Worm (Caenorhabditis elegans) whole organism, mixed stage, embryonic: ENCODE measurements around the gene C46A5.1.
A peak's percentile ranks its signal among the peaks of the same experiment; 100 is the strongest.

Source experiments
- M03D4.4 ChIP-seq: sonication (generic microtip); optimal IDR thresholded peaks from 2 replicates; lab custom pipeline; 2017; ENCODE audit warnings: mild to moderate bottlenecking, missing genetic modification characterization, missing compliant biosample characterization
- bed-3 ChIP-seq: fragments of 200-800 bp; sonication (Bioruptor generic); optimal IDR thresholded peaks from 3 replicates; lab custom pipeline; 2018; ENCODE audit warnings: mild to moderate bottlenecking, missing genetic modification characterization, moderate library complexity, missing compliant biosample characterization
- blmp-1 ChIP-seq: fragments of 150-350 bp; optimal IDR thresholded peaks from 2 replicates; lab custom pipeline; 2014; ENCODE audit warnings: missing biosample characterization, missing genetic modification characterization
- ceh-39 ChIP-seq: fragments of 150-350 bp; optimal IDR thresholded peaks from 2 replicates; lab custom pipeline; 2014; ENCODE audit warnings: missing biosample characterization, missing genetic modification characterization
- ceh-43 ChIP-seq: fragments of 200-800 bp; sonication (Bioruptor generic); optimal IDR thresholded peaks from 2 replicates; lab custom pipeline; 2018; ENCODE audit warnings: mild to moderate bottlenecking, missing genetic modification characterization, moderate library complexity, missing compliant biosample characterization
- ceh-83 ChIP-seq: fragments of 200-800 bp; sonication (Bioruptor generic); optimal IDR thresholded peaks from 2 replicates; lab custom pipeline; 2018; ENCODE audit warnings: mild to moderate bottlenecking, missing genetic modification characterization, missing compliant biosample characterization
- ces-1 ChIP-seq: fragments of 150-350 bp; optimal IDR thresholded peaks from 2 replicates; lab custom pipeline; 2014; ENCODE audit warnings: missing biosample characterization, missing genetic modification reagents, missing genetic modification characterization
- drap-1 ChIP-seq: fragments of 200-800 bp; sonication (Bioruptor generic); optimal IDR thresholded peaks from 3 replicates; lab custom pipeline; 2018; ENCODE audit warnings: mild to moderate bottlenecking, missing genetic modification characterization, missing compliant biosample characterization
- elt-1 ChIP-seq: sonication (generic microtip); optimal IDR thresholded peaks from 2 replicates; lab custom pipeline; 2017; ENCODE audit warnings: missing genetic modification characterization, mild to moderate bottlenecking, missing compliant biosample characterization, antibody characterized with exemption, moderate library complexity, borderline replicate concordance; ENCODE audit not compliant: insufficient read depth
- elt-3 ChIP-seq: fragments of 150-350 bp; optimal IDR thresholded peaks from 2 replicates; lab custom pipeline; 2014; ENCODE audit warnings: missing biosample characterization, missing genetic modification characterization
- flh-1 ChIP-seq: fragments of 200-800 bp; sonication (Bioruptor generic); optimal IDR thresholded peaks from 2 replicates; lab custom pipeline; 2018; ENCODE audit warnings: mild to moderate bottlenecking, missing genetic modification characterization, moderate library complexity, missing compliant biosample characterization
- ham-2 ChIP-seq: fragments of 200-800 bp; sonication (Bioruptor generic); optimal IDR thresholded peaks from 2 replicates; lab custom pipeline; 2018; ENCODE audit warnings: mild to moderate bottlenecking, missing genetic modification characterization, missing compliant biosample characterization
- hlh-1 ChIP-seq: fragments of 150-350 bp; optimal IDR thresholded peaks from 2 replicates; lab custom pipeline; 2014; ENCODE audit warnings: missing biosample characterization, missing genetic modification reagents, missing genetic modification characterization
- lin-13 ChIP-seq: fragments of 150-350 bp; optimal IDR thresholded peaks from 2 replicates; lab custom pipeline; 2014; ENCODE audit warnings: missing biosample characterization, missing genetic modification characterization
- lin-32 ChIP-seq: fragments of 200-800 bp; sonication (Bioruptor generic); optimal IDR thresholded peaks from 2 replicates; lab custom pipeline; 2018; ENCODE audit warnings: mild to moderate bottlenecking, missing genetic modification characterization, missing compliant biosample characterization
- lsy-2 ChIP-seq: fragments of 150-350 bp; optimal IDR thresholded peaks from 2 replicates; lab custom pipeline; 2014; ENCODE audit warnings: missing biosample characterization, missing genetic modification characterization
- mab-5 ChIP-seq: fragments of 150-350 bp; optimal IDR thresholded peaks from 2 replicates; lab custom pipeline; 2014; ENCODE audit warnings: missing biosample characterization, missing genetic modification characterization
- mep-1 ChIP-seq: fragments of 150-350 bp; optimal IDR thresholded peaks from 2 replicates; lab custom pipeline; 2017; ENCODE audit warnings: missing biosample characterization, missing genetic modification reagents, missing genetic modification characterization, inconsistent platforms
- mls-2 ChIP-seq: sonication (generic microtip); optimal IDR thresholded peaks from 2 replicates; lab custom pipeline; 2016; ENCODE audit warnings: mild to moderate bottlenecking, missing genetic modification characterization, moderate library complexity, missing compliant biosample characterization
- nhr-12 ChIP-seq: fragments of 150-350 bp; optimal IDR thresholded peaks from 2 replicates; lab custom pipeline; 2014; ENCODE audit warnings: missing biosample characterization, missing genetic modification characterization
- nhr-237 ChIP-seq: fragments of 150-350 bp; optimal IDR thresholded peaks from 2 replicates; lab custom pipeline; 2014; ENCODE audit warnings: missing biosample characterization, missing genetic modification characterization
- nhr-28 ChIP-seq: fragments of 150-350 bp; optimal IDR thresholded peaks from 2 replicates; lab custom pipeline; 2014; ENCODE audit warnings: missing biosample characterization, missing genetic modification characterization
- nhr-76 ChIP-seq: sonication (generic microtip); optimal IDR thresholded peaks from 2 replicates; lab custom pipeline; 2017; ENCODE audit warnings: missing biosample characterization, missing genetic modification characterization
- pha-4 ChIP-seq: fragments of 150-350 bp; optimal IDR thresholded peaks from 2 replicates; lab custom pipeline; 2018; ENCODE audit warnings: missing biosample characterization, missing genetic modification reagents, missing genetic modification characterization
- sem-2 ChIP-seq: fragments of 200-800 bp; sonication (Bioruptor generic); optimal IDR thresholded peaks from 2 replicates; lab custom pipeline; 2018; ENCODE audit warnings: mild to moderate bottlenecking, missing genetic modification characterization, missing compliant biosample characterization
- tbx-8 ChIP-seq: fragments of 200-800 bp; sonication (Bioruptor generic); optimal IDR thresholded peaks from 2 replicates; lab custom pipeline; 2018; ENCODE audit warnings: mild to moderate bottlenecking, missing genetic modification characterization, moderate library complexity, missing compliant biosample characterization
- unc-120 ChIP-seq: sonication (generic microtip); optimal IDR thresholded peaks from 2 replicates; lab custom pipeline; 2017; ENCODE audit warnings: missing genetic modification characterization, missing compliant biosample characterization; ENCODE audit not compliant: poor library complexity, severe bottlenecking
- unc-39 ChIP-seq: fragments of 150-350 bp; optimal IDR thresholded peaks from 2 replicates; lab custom pipeline; 2014; ENCODE audit warnings: missing biosample characterization, missing genetic modification characterization
- unc-62 ChIP-seq: fragments of 150-350 bp; optimal IDR thresholded peaks from 2 replicates; lab custom pipeline; 2014; ENCODE audit warnings: missing biosample characterization, missing genetic modification reagents, missing genetic modification characterization
- zip-8 ChIP-seq: fragments of 150-350 bp; optimal IDR thresholded peaks from 2 replicates; lab custom pipeline; 2014; ENCODE audit warnings: missing biosample characterization, missing genetic modification characterization
- ztf-11 ChIP-seq: fragments of 150-350 bp; optimal IDR thresholded peaks from 2 replicates; lab custom pipeline; 2014; ENCODE audit warnings: missing biosample characterization, missing genetic modification characterization

C46A5.1 gene

DNA sequence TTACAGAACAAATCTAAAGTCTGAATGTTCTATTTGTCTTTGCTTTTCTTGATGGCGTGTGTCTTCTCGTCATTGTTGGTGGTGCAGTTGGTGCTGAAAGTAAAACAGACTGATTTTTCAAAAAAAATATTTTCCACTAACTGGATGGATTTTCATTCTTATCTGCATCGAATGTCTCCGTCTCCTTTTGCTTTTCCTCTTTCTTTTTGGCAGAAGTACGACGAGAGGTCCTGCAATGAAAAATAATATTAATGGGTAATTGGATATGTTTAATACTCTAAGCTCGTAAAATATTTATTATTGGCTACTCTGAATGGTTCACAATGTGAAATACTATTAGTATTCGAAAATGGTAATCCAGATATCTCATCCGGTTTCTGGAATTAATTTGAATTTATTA, 3.6 kb upstream of the C46A5.1 start, which contains the start of gene del-7:
TSS of gene del-7 (plus strand) at position 301 of the 400 bp plus-strand sequence.
- TF ChIP-seq zip-8 (tag; lab: Kevin White, UChicago): no peak
- no peak for TF ChIP-seq ceh-83 (GFP tag; lab: Kevin White, UChicago)
- no peak for TF ChIP-seq lin-32 (GFP tag; lab: Kevin White, UChicago)
- no peak for TF ChIP-seq ztf-11 (tag; lab: Kevin White, UChicago)
- no peak for TF ChIP-seq ceh-39 (tag; lab: Kevin White, UChicago)
- TF ChIP-seq elt-3: no peak
- TF ChIP-seq hlh-1 (tag; lab: Kevin White, UChicago): no peak
- TF ChIP-seq mab-5 (tag; lab: Kevin White, UChicago): no peak
- no peak for TF ChIP-seq bed-3 (GFP tag; lab: Kevin White, UChicago)
- TF ChIP-seq nhr-76 (tag; lab: Kevin White, UChicago): no peak
- TF ChIP-seq ces-1 (GFP tag; lab: Kevin White, UChicago): no peak
- no peak for TF ChIP-seq tbx-8
- no peak for TF ChIP-seq lsy-2 (tag; lab: Kevin White, UChicago)
- no peak for TF ChIP-seq unc-62
- TF ChIP-seq mls-2 (tag; lab: Kevin White, UChicago): no peak
- TF ChIP-seq elt-1 (tag; lab: Kevin White, UChicago): no peak
- TF ChIP-seq pha-4 (tag; lab: Kevin White, UChicago): no peak

DNA sequence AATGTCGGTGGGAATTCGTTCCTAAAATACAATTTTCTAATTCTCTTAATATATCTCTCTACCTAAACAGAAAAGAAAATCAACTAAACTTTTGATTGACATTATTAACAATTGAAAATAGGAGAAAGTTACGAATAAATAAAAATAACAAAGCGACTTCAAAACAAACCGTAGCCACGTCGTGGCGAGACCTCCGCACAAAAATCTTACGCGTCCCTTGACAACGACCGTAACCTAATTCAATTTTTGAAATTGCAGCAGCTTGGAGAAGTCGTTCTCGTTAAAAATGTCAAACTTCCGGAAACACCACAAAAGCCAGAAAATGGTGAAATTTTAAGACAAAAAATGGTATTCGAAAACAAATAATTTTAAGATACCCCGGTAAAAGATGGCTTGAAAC, 588 bp downstream of the C46A5.1 start:
- no peak for TF ChIP-seq ces-1 (GFP tag; lab: Kevin White, UChicago)
- no peak for TF ChIP-seq mab-5 (tag; lab: Kevin White, UChicago)
- TF ChIP-seq blmp-1 (tag; lab: Kevin White, UChicago): no peak
- TF ChIP-seq mls-2 (tag; lab: Kevin White, UChicago): no peak
- TF ChIP-seq, all 35 proteins: peak for 0

DNA sequence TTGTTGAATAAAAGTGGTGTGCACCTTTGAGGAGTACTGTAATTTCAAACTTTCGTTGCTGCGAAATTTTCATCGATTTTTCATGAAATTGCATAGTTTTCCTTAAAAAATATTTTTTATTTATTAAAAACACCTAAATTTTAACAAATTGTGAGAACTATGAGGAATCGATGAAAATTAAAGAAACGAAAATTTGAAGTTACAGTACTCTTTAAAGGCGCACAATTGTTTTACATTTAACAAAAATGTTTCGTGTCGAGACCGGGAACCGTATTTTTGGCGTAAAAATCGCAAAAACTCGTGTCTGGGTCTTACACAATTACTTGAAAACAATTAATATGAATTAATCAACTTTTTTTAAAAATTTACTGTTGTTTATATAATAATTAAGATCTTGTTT, 6.4 kb downstream of the C46A5.1 start, which contains the start of gene rdl-1:
TSS of gene rdl-1 (minus strand) at position 101 of the 400 bp plus-strand sequence.
- TF ChIP-seq blmp-1 (tag; lab: Kevin White, UChicago): no peak
- TF ChIP-seq nhr-28: no peak
- no peak for TF ChIP-seq pha-4 (tag; lab: Kevin White, UChicago)
- TF ChIP-seq ceh-39 (tag; lab: Kevin White, UChicago): no peak
- no peak for TF ChIP-seq mls-2 (tag; lab: Kevin White, UChicago)
- no peak for TF ChIP-seq lsy-2 (tag; lab: Kevin White, UChicago)
- TF ChIP-seq elt-1 (tag; lab: Kevin White, UChicago): no peak
- TF ChIP-seq zip-8 (tag; lab: Kevin White, UChicago): no peak
- TF ChIP-seq unc-62: no peak
- TF ChIP-seq lin-13 (tag; lab: Kevin White, UChicago): no peak
- no peak for TF ChIP-seq lin-32 (GFP tag; lab: Kevin White, UChicago)
- no peak for TF ChIP-seq flh-1 (GFP tag; lab: Kevin White, UChicago)
- no peak for TF ChIP-seq nhr-237 (tag; lab: Kevin White, UChicago)
- no peak for TF ChIP-seq drap-1 (GFP tag; lab: Kevin White, UChicago)
- TF ChIP-seq sem-2: no peak
- no peak for TF ChIP-seq ceh-43
- no peak for TF ChIP-seq M03D4.4 (tag; lab: Kevin White, UChicago)

DNA sequence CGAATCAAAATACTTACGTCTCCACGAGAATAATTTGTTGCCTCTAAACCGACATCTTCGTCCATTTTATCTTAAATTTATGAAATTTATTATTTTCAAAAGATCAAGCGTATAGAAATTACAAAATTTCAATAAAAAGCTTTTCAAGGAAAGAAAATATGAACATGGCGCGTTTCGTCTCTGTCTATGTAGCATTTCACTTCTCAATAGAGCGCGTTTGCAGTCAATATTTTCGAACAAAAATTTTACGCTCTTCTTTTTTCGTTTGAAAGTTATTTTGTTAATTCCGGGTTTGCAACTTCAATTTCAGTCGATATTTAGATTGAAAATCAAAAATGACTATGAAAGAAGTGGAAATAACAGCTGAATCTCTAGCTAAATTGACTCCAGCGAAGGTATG, 10.5 kb downstream of the C46A5.1 start, which contains the start of the genes hcf-1 and swd-2.2:
TSS of gene hcf-1 (minus strand) at position 70 of the 400 bp plus-strand sequence.
TSS of gene swd-2.2 (plus strand) at position 206 of the 400 bp plus-strand sequence.
- TF ChIP-seq pha-4 (tag; lab: Kevin White, UChicago): peak; percentile 21
- TF ChIP-seq M03D4.4 (tag; lab: Kevin White, UChicago): no peak
- peak; percentile 40 for TF ChIP-seq mep-1 (tag; lab: Kevin White, UChicago)
- TF ChIP-seq hlh-1 (tag; lab: Kevin White, UChicago): no peak
- peak; percentile 26 for TF ChIP-seq nhr-237 (tag; lab: Kevin White, UChicago)
- no peak for TF ChIP-seq lin-13 (tag; lab: Kevin White, UChicago)
- no peak for TF ChIP-seq unc-120 (tag; lab: Kevin White, UChicago)
- TF ChIP-seq, all 35 proteins: peak for 3

DNA sequence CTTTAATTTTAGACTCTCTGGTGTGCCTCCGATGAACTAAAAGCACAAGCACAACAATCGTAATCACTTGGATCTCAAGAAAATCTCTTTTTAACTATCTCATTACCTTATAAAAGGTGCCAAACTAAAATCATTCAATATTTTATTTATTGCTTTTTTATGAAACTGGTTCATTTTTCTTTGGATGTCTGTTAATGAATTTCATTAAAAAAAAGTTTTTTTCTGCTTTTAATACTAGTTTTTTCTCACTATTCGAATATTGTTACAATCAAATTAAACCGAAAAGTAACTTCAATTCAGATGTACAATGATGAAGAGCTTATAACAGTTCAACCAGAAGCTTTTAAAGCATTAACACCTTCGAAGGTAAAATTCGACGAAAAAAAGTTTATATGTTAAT, 12.0 kb downstream of the C46A5.1 start, which contains the start of gene swd-2.1:
TSS of gene swd-2.1 (plus strand) at position 301 of the 400 bp plus-strand sequence.
- no peak for TF ChIP-seq blmp-1 (tag; lab: Kevin White, UChicago)
- no peak for TF ChIP-seq nhr-237 (tag; lab: Kevin White, UChicago)
- no peak for TF ChIP-seq tbx-8
- no peak for TF ChIP-seq ham-2
- TF ChIP-seq unc-39: no peak
- no peak for TF ChIP-seq ces-1 (GFP tag; lab: Kevin White, UChicago)
- no peak for TF ChIP-seq unc-62
- TF ChIP-seq nhr-12 (tag; lab: Kevin White, UChicago): no peak
- no peak for TF ChIP-seq nhr-28
